Worm (Caenorhabditis elegans) whole organism, early embryonic: ENCODE results near the gene F53B1.3.

Experiments used
- ama-1 ChIP-seq: fragments of 150-350 bp; optimal IDR thresholded peaks from 2 replicates; lab custom pipeline; 2014
- flt-1 ChIP-seq: fragments of 200-800 bp; sonication (Bioruptor generic); IDR thresholded peaks from 2 replicates; pipeline ENCODE4 v1.3.6; 2022; ENCODE audit warnings: missing genetic modification characterization, missing compliant biosample characterization
- hmg-4 ChIP-seq: fragments of 200-800 bp; sonication (Bioruptor generic); optimal IDR thresholded peaks from 2 replicates; lab custom pipeline; 2018; ENCODE audit warnings: mild to moderate bottlenecking, missing genetic modification characterization, missing compliant biosample characterization
- hnd-1 ChIP-seq: sonication (generic microtip); optimal IDR thresholded peaks from 2 replicates; lab custom pipeline; 2016; ENCODE audit warnings: missing genetic modification characterization, missing compliant biosample characterization
- pes-1 ChIP-seq: fragments of 200-800 bp; sonication (Bioruptor generic); IDR thresholded peaks from 2 replicates; pipeline ENCODE4 v1.3.6; 2022; ENCODE audit warnings: missing genetic modification reagents, missing genetic modification characterization, missing compliant biosample characterization
- scrt-1 ChIP-seq: fragments of 200-800 bp; sonication (Bioruptor generic); IDR thresholded peaks from 2 replicates; pipeline ENCODE4 v1.3.6; 2022; ENCODE audit warnings: missing genetic modification characterization, missing compliant biosample characterization
- tbx-37 ChIP-seq: fragments of 200-800 bp; sonication (Bioruptor generic); conservative IDR thresholded peaks from 2 replicates; pipeline ENCODE4 v1.3.6; 2022; ENCODE audit warnings: missing genetic modification reagents, missing genetic modification characterization, missing compliant biosample characterization

- TF ChIP-seq scrt-1 (GFP tag; lab: Robert Waterston, UW) (no peak), hnd-1 (no peak), pes-1 (GFP tag; lab: Robert Waterston, UW) (no peak), tbx-37 (GFP tag; lab: Robert Waterston, UW) (no peak), ama-1 (lab: Kevin White, UChicago) (no peak), hmg-4 (no peak), flt-1 (no peak)
Measured at ce11 chrX:2144236-2144635, 38.8 kb downstream of the F53B1.3 start.
